Worm (Caenorhabditis elegans) whole organism, L4 larva: ENCODE measurements around the gene EGAP4.1.

Source experiments
- D1046.2 ChIP-seq: fragments of 200-800 bp; sonication (Bioruptor generic); IDR thresholded peaks from 2 replicates; pipeline ENCODE4 v1.3.6; 2022; ENCODE audit warnings: missing genetic modification characterization, missing compliant biosample characterization
- T20F7.1 ChIP-seq: fragments of 200-800 bp; sonication (Bioruptor generic); optimal IDR thresholded peaks from 2 replicates; lab custom pipeline; 2018; ENCODE audit warnings: mild to moderate bottlenecking, missing genetic modification characterization, missing compliant biosample characterization
- Y105C5A.15 ChIP-seq: fragments of 200-800 bp; sonication (Bioruptor generic); IDR thresholded peaks from 2 replicates; pipeline ENCODE4 v1.3.6; 2022; ENCODE audit warnings: missing genetic modification characterization, missing compliant biosample characterization
- Y5F2A.4 ChIP-seq: fragments of 200-800 bp; sonication (Bioruptor generic); optimal IDR thresholded peaks from 2 replicates; lab custom pipeline; 2018; ENCODE audit warnings: mild to moderate bottlenecking, missing genetic modification characterization, missing compliant biosample characterization
- ama-1 ChIP-seq: fragments of 150-350 bp; optimal IDR thresholded peaks from 2 replicates; lab custom pipeline; 2014; ENCODE audit warnings: inconsistent platforms, mixed read lengths
- arid-1 ChIP-seq: fragments of 200-800 bp; sonication (Bioruptor generic); conservative IDR thresholded peaks from 2 replicates; pipeline ENCODE4 v1.3.6; 2022; ENCODE audit warnings: missing genetic modification reagents, missing genetic modification characterization, missing compliant biosample characterization
- ceh-20 ChIP-seq: fragments of 200-800 bp; sonication (Bioruptor generic); IDR thresholded peaks from 2 replicates; pipeline ENCODE4 v1.3.6; 2022; ENCODE audit warnings: missing genetic modification reagents, missing genetic modification characterization, missing compliant biosample characterization
- ceh-28 ChIP-seq: fragments of 150-350 bp; optimal IDR thresholded peaks from 2 replicates; lab custom pipeline; 2014; ENCODE audit warnings: missing biosample characterization, missing genetic modification reagents, missing genetic modification characterization
- ceh-32 ChIP-seq: sonication (generic microtip); optimal IDR thresholded peaks from 2 replicates; lab custom pipeline; 2016; ENCODE audit warnings: mild to moderate bottlenecking, missing genetic modification characterization, missing compliant biosample characterization; ENCODE audit not compliant: poor library complexity
- ceh-62 ChIP-seq: sonication (generic microtip); optimal IDR thresholded peaks from 2 replicates; lab custom pipeline; 2017; ENCODE audit warnings: missing biosample characterization, missing genetic modification characterization
- daf-16 ChIP-seq, 3 experiments: sonication (generic microtip); optimal IDR thresholded peaks; 2 replicates each; lab custom pipeline; 2016 to 2017; ENCODE audit warnings: missing genetic modification characterization in 3 of 3, missing genetic modification reagents in 3 of 3, mild to moderate bottlenecking in 2 of 3, missing compliant biosample characterization in 2 of 3, missing biosample characterization in 1 of 3, moderate library complexity in 1 of 3
- daf-8 ChIP-seq: fragments of 200-800 bp; sonication (Bioruptor generic); IDR thresholded peaks from 2 replicates; pipeline ENCODE4 v1.3.6; 2022; ENCODE audit warnings: missing genetic modification characterization, missing compliant biosample characterization
- dmd-6 ChIP-seq: fragments of 200-800 bp; sonication (Bioruptor generic); IDR thresholded peaks from 2 replicates; pipeline ENCODE4 v1.3.6; 2022; ENCODE audit warnings: missing genetic modification reagents, missing genetic modification characterization, missing compliant biosample characterization
- dmd-9 ChIP-seq: fragments of 200-800 bp; sonication (Bioruptor generic); IDR thresholded peaks from 2 replicates; pipeline ENCODE4 v1.3.6; 2022; ENCODE audit warnings: missing genetic modification reagents, missing genetic modification characterization, missing compliant biosample characterization
- dve-1 ChIP-seq: sonication (generic microtip); optimal IDR thresholded peaks from 2 replicates; lab custom pipeline; 2017; ENCODE audit warnings: antibody characterized with exemption, mild to moderate bottlenecking, missing genetic modification characterization, missing compliant biosample characterization; ENCODE audit not compliant: insufficient read depth
- gei-8 ChIP-seq: fragments of 200-800 bp; sonication (Bioruptor generic); optimal IDR thresholded peaks from 2 replicates; lab custom pipeline; 2018; ENCODE audit warnings: mild to moderate bottlenecking, missing genetic modification characterization, missing compliant biosample characterization
- hlh-30 ChIP-seq: sonication (generic microtip); optimal IDR thresholded peaks from 2 replicates; lab custom pipeline; 2017; ENCODE audit warnings: antibody characterized with exemption, mild to moderate bottlenecking, missing genetic modification characterization, missing compliant biosample characterization; ENCODE audit not compliant: insufficient read depth
- lin-1 ChIP-seq: fragments of 200-800 bp; sonication (Bioruptor generic); IDR thresholded peaks from 2 replicates; pipeline ENCODE4 v1.3.6; 2022; ENCODE audit warnings: missing genetic modification reagents, missing genetic modification characterization, missing compliant biosample characterization
- lin-29 ChIP-seq: fragments of 200-800 bp; sonication (Bioruptor generic); IDR thresholded peaks from 2 replicates; pipeline ENCODE4 v1.3.6; 2022; ENCODE audit warnings: missing genetic modification reagents, missing genetic modification characterization, missing compliant biosample characterization
- lin-39 ChIP-seq: fragments of 150-350 bp; optimal IDR thresholded peaks from 2 replicates; lab custom pipeline; 2014; ENCODE audit warnings: missing biosample characterization, missing genetic modification reagents, missing genetic modification characterization
- lsy-2 ChIP-seq, 2 experiments: fragments of 150-350 bp in 1 of 2; sonication (generic microtip) in 1 of 2; optimal IDR thresholded peaks; 2 replicates each; lab custom pipeline; 2014 to 2017; ENCODE audit warnings: missing biosample characterization in 2 of 2, missing genetic modification characterization in 2 of 2
- madf-5 ChIP-seq, 2 experiments: fragments of 200-800 bp; sonication (Bioruptor generic); IDR thresholded peaks; 2 replicates each; pipeline ENCODE4 v1.3.6; 2022; ENCODE audit warnings: missing compliant biosample characterization in 2 of 2, missing genetic modification characterization in 2 of 2
- madf-9 ChIP-seq: fragments of 200-800 bp; sonication (Bioruptor generic); conservative IDR thresholded peaks from 2 replicates; pipeline ENCODE4 v1.3.6; 2022; ENCODE audit warnings: missing genetic modification reagents, missing genetic modification characterization, missing compliant biosample characterization
- mdt-29 ChIP-seq: fragments of 200-800 bp; sonication (Bioruptor generic); IDR thresholded peaks from 2 replicates; pipeline ENCODE4 v1.3.6; 2022; ENCODE audit warnings: missing genetic modification reagents, missing genetic modification characterization, missing compliant biosample characterization
- mep-1 ChIP-seq: fragments of 150-350 bp; sonication (generic microtip); optimal IDR thresholded peaks from 3 replicates; lab custom pipeline; 2014; ENCODE audit warnings: missing biosample characterization, missing genetic modification characterization
- mxl-2 ChIP-seq: fragments of 200-800 bp; sonication (Bioruptor generic); conservative IDR thresholded peaks from 2 replicates; pipeline ENCODE4 v1.3.6; 2022; ENCODE audit warnings: missing genetic modification reagents, missing genetic modification characterization, missing compliant biosample characterization
- mxl-3 ChIP-seq: fragments of 200-800 bp; sonication (Bioruptor generic); optimal IDR thresholded peaks from 2 replicates; lab custom pipeline; 2018; ENCODE audit warnings: mild to moderate bottlenecking, missing genetic modification characterization, missing compliant biosample characterization
- nhr-102 ChIP-seq: sonication (generic microtip); optimal IDR thresholded peaks from 2 replicates; lab custom pipeline; 2016; ENCODE audit warnings: mild to moderate bottlenecking, missing genetic modification characterization, moderate library complexity, missing compliant biosample characterization
- nhr-25 ChIP-seq: sonication (generic microtip); optimal IDR thresholded peaks from 2 replicates; lab custom pipeline; 2017; ENCODE audit warnings: missing genetic modification characterization, mild to moderate bottlenecking, missing compliant biosample characterization, antibody characterized with exemption, moderate library complexity, borderline replicate concordance; ENCODE audit not compliant: insufficient read depth
- nhr-28 ChIP-seq: fragments of 150-350 bp; optimal IDR thresholded peaks from 2 replicates; lab custom pipeline; 2014; ENCODE audit warnings: missing biosample characterization, missing genetic modification characterization
- nhr-48 ChIP-seq: sonication (generic microtip); optimal IDR thresholded peaks from 2 replicates; lab custom pipeline; 2016; ENCODE audit warnings: mild to moderate bottlenecking, missing genetic modification characterization, missing compliant biosample characterization
- nhr-6 ChIP-seq: fragments of 150-350 bp; optimal IDR thresholded peaks from 2 replicates; lab custom pipeline; 2014; ENCODE audit warnings: missing biosample characterization, missing genetic modification characterization
- nhr-76 ChIP-seq: fragments of 150-350 bp; optimal IDR thresholded peaks from 2 replicates; lab custom pipeline; 2014; ENCODE audit warnings: missing biosample characterization, missing genetic modification characterization
- nhr-77 ChIP-seq: fragments of 150-350 bp; optimal IDR thresholded peaks from 2 replicates; lab custom pipeline; 2014; ENCODE audit warnings: missing biosample characterization, missing genetic modification characterization
- php-3 ChIP-seq: fragments of 200-800 bp; sonication (Bioruptor generic); IDR thresholded peaks from 2 replicates; pipeline ENCODE4 v1.3.6; 2022; ENCODE audit warnings: missing genetic modification reagents, missing genetic modification characterization, missing compliant biosample characterization
- pqm-1 ChIP-seq: sonication (generic microtip); optimal IDR thresholded peaks from 2 replicates; lab custom pipeline; 2017; ENCODE audit warnings: missing biosample characterization, missing genetic modification characterization
- sdz-12 ChIP-seq: fragments of 200-800 bp; sonication (Bioruptor generic); optimal IDR thresholded peaks from 2 replicates; lab custom pipeline; 2018; ENCODE audit warnings: mild to moderate bottlenecking, missing genetic modification characterization, missing compliant biosample characterization
- set-16 ChIP-seq: fragments of 200-800 bp; sonication (Bioruptor generic); IDR thresholded peaks from 2 replicates; pipeline ENCODE4 v1.3.6; 2022; ENCODE audit warnings: missing genetic modification reagents, missing genetic modification characterization, missing compliant biosample characterization
- skn-1 ChIP-seq: fragments of 150-350 bp; optimal IDR thresholded peaks from 2 replicates; lab custom pipeline; 2014; ENCODE audit warnings: missing biosample characterization, missing genetic modification characterization
- snpc-4 ChIP-seq: fragments of 150-350 bp; optimal IDR thresholded peaks from 2 replicates; lab custom pipeline; 2014; ENCODE audit warnings: missing biosample characterization, missing genetic modification characterization
- spr-1 ChIP-seq: sonication (generic microtip); optimal IDR thresholded peaks from 2 replicates; lab custom pipeline; 2016; ENCODE audit warnings: mild to moderate bottlenecking, missing genetic modification characterization, missing compliant biosample characterization
- tag-97 ChIP-seq: fragments of 200-800 bp; sonication (Bioruptor generic); IDR thresholded peaks from 2 replicates; pipeline ENCODE4 v1.3.6; 2022; ENCODE audit warnings: missing genetic modification characterization, missing compliant biosample characterization
- tra-1 ChIP-seq: fragments of 200-800 bp; sonication (Bioruptor generic); IDR thresholded peaks from 2 replicates; pipeline ENCODE4 v1.3.6; 2022; ENCODE audit warnings: missing genetic modification reagents, missing genetic modification characterization, missing compliant biosample characterization
- unc-130 ChIP-seq: sonication (generic microtip); optimal IDR thresholded peaks from 2 replicates; lab custom pipeline; 2016; ENCODE audit warnings: missing genetic modification reagents, missing genetic modification characterization, missing compliant biosample characterization
- unc-62 ChIP-seq, 3 experiments: fragments of 150-350 bp in 1 of 3; sonication (generic microtip); optimal IDR thresholded peaks in 2 of 3; peaks in 1 of 3; 1 replicate in 1 of 3; 2 replicates in 2 of 3; lab custom pipeline; 2014 to 2017; ENCODE audit warnings: missing biosample characterization in 3 of 3, missing genetic modification characterization in 3 of 3, missing genetic modification reagents in 3 of 3, missing genotype in 1 of 3
- zag-1 ChIP-seq: fragments of 150-350 bp; optimal IDR thresholded peaks from 2 replicates; lab custom pipeline; 2014; ENCODE audit warnings: missing biosample characterization, missing genetic modification characterization

The EGAP4.1 gene

DNA sequence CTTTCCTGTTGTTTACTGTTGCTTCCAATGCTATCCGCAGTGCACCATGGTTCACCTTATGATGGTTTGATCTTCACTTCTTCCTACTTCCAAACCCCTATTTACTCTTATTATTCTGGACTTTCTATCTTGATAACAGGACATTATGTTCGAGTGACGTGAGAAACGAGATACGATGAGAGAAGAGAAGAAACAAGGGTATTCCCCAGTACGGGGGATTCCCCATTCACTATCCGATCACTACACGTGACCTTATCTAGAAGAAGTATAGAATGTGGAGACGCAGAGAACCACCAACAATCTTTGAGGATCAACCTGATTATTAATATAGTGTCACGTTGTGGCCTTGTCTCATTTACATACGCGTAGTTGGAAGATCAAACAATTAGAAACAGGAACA is 25.3 kb upstream of the EGAP4.1 start (continued):
- TF ChIP-seq nhr-25 (tag; lab: Kevin White, UChicago), result no peak
- TF ChIP-seq gei-8 (GFP tag; lab: Kevin White, UChicago), result no peak
- TF ChIP-seq lin-1, result no peak
- no peak for TF ChIP-seq daf-8 (GFP tag; lab: Robert Waterston, UW)

DNA sequence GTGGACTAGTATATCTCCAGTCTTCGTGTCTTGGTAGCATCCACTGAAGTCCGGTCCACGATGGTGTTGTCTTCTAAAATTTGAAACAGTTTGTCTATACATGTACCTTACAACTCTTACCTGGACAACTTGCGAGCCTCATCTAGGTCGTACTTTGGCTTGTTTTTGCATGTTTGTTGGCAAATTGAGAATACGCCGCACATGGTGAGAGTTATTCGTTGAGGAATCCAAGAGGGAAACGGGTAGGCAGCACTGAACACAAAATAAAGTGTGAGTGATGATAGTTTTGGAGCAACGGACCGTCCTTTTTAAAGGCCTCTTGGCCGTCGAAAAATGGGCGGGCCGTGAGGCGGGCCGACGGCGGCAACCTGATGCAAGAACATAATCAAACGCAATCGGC is 23.5 kb upstream of the EGAP4.1 start, which contains the start of gene asns-2:
Gene asns-2 (minus strand): TSS at position 282 of the 400 bp plus-strand sequence.
- TF ChIP-seq ama-1 (lab: Kevin White, UChicago) (peak; percentile 51), madf-9 (GFP tag; lab: Robert Waterston, UW) (no peak), Y5F2A.4 (GFP tag; lab: Kevin White, UChicago) (no peak), arid-1 (GFP tag; lab: Robert Waterston, UW) (no peak), php-3 (GFP tag; lab: Robert Waterston, UW) (peak; percentile 31; the same call in 1 of the 2 replicates), set-16 (peak; percentile 59), daf-8 (GFP tag; lab: Robert Waterston, UW) (no peak), spr-1 (tag; lab: Kevin White, UChicago) (no peak)

DNA sequence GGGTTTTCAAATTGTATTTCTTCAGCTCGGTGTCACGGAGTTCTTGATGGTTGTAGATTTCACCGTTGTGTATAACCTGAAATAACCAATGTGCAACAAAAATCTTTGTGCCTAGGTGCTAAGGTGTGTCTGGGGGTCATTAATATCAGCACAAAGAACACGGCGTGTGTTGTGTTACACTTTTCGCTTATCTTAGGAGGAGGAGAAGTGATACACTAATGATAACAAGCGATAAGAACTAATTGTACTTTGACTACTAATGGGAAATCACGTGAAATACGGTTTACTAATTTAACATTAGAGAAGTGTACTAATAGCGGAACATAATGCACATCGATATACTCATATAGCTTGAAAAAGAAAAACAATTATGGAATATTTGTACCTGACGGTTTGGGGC is 23.0 kb upstream of the EGAP4.1 start:
- TF ChIP-seq dmd-6 (GFP tag; lab: Robert Waterston, UW) (peak; percentile 90), lin-29 (no peak), unc-130 (GFP tag; lab: Kevin White, UChicago) (no peak), T20F7.1 (GFP tag; lab: Kevin White, UChicago) (peak; percentile 31), dmd-9 (no peak), nhr-48 (peak; percentile 55), mxl-2 (GFP tag; lab: Robert Waterston, UW) (0 out of 2 replicates have a peak, but pooled peaks have one; percentile 32), mxl-3 (GFP tag; lab: Kevin White, UChicago) (peak; percentile 49), ceh-32 (tag; lab: Kevin White, UChicago) (no peak), hlh-30 (tag; lab: Kevin White, UChicago) (peak; percentile 64), madf-5 (GFP tag; IDR thresholded peaks at IDR 0.05; lab: Robert Waterston, UW) (no peak), ceh-62 (tag; lab: Kevin White, UChicago) (no peak), lsy-2 (tag; optimal IDR thresholded peaks at IDR 0.05; lab: Kevin White, UChicago) (peak in 1 of 2 experiments; percentile 25), snpc-4 (tag; lab: Kevin White, UChicago) (no peak), sdz-12 (no peak), ceh-20 (GFP tag; lab: Robert Waterston, UW) (no peak), Y105C5A.15 (no peak), nhr-102 (tag; lab: Kevin White, UChicago) (peak; percentile 37), skn-1 (no peak), nhr-76 (tag; lab: Kevin White, UChicago) (no peak), tra-1 (peak; percentile 58), ceh-28 (tag; lab: Kevin White, UChicago) (no peak), nhr-6 (tag; lab: Kevin White, UChicago) (peak; percentile 24), dve-1 (tag; lab: Kevin White, UChicago) (peak; percentile 77), zag-1 (no peak), ama-1 (lab: Kevin White, UChicago) (no peak), nhr-28 (tag; lab: Kevin White, UChicago) (peak; percentile 95), tag-97 (GFP tag; lab: Robert Waterston, UW) (no peak), pqm-1 (tag; lab: Kevin White, UChicago) (peak; percentile 87), mep-1 (tag; lab: Kevin White, UChicago) (peak; percentile 36), lin-39 (tag; lab: Kevin White, UChicago) (no peak), daf-16 (GFP tag; optimal IDR thresholded peaks at IDR 0.05; lab: Kevin White, UChicago) (no peak), daf-16 (tag; optimal IDR thresholded peaks at IDR 0.05; lab: Kevin White, UChicago) (peak; percentile 73), arid-1 (GFP tag; lab: Robert Waterston, UW) (no peak), unc-62 (GFP tag; optimal IDR thresholded peaks at IDR 0.05 in 1 of 2; lab: Kevin White, UChicago) (peak in 1 of 2 experiments; percentile 76), unc-62 (tag; optimal IDR thresholded peaks at IDR 0.05; lab: Kevin White, UChicago) (no peak), nhr-77 (tag; lab: Kevin White, UChicago) (peak; percentile 28), mdt-29 (GFP tag; lab: Robert Waterston, UW) (no peak), D1046.2 (GFP tag; lab: Robert Waterston, UW) (no peak)
